Worm (Caenorhabditis elegans) whole organism, L2 larva: ENCODE data around the gene mrps-23.

ENCODE experiments used
- C34F6.9 ChIP-seq: fragments of 150-350 bp; optimal IDR thresholded peaks from 2 replicates; lab custom pipeline; 2014; ENCODE audit warnings: missing biosample characterization, missing genetic modification characterization
- F13H6.1 ChIP-seq: sonication (generic microtip); optimal IDR thresholded peaks from 2 replicates; lab custom pipeline; 2016; ENCODE audit warnings: missing genetic modification characterization, missing compliant biosample characterization
- Y55F3AM.14 ChIP-seq: fragments of 200-800 bp; sonication (Bioruptor generic); optimal IDR thresholded peaks from 2 replicates; lab custom pipeline; 2018; ENCODE audit warnings: mild to moderate bottlenecking, missing genetic modification characterization, missing compliant biosample characterization
- ZK546.5 ChIP-seq: sonication (generic microtip); optimal IDR thresholded peaks from 2 replicates; lab custom pipeline; 2017; ENCODE audit warnings: missing biosample characterization, missing genetic modification characterization
- alr-1 ChIP-seq: fragments of 150-350 bp; optimal IDR thresholded peaks from 2 replicates; lab custom pipeline; 2014; ENCODE audit warnings: missing biosample characterization, missing genetic modification characterization
- ama-1 ChIP-seq: fragments of 150-350 bp; optimal IDR thresholded peaks from 2 replicates; lab custom pipeline; 2018; ENCODE audit warnings: inconsistent platforms
- blmp-1 ChIP-seq: sonication (generic microtip); optimal IDR thresholded peaks from 2 replicates; lab custom pipeline; 2017; ENCODE audit warnings: missing genetic modification characterization, mild to moderate bottlenecking, missing compliant biosample characterization, antibody characterized with exemption, moderate library complexity; ENCODE audit not compliant: insufficient read depth
- ceh-16 ChIP-seq: fragments of 150-350 bp; optimal IDR thresholded peaks from 2 replicates; lab custom pipeline; 2014; ENCODE audit warnings: missing biosample characterization, missing genetic modification characterization
- ceh-82 ChIP-seq: fragments of 150-350 bp; optimal IDR thresholded peaks from 2 replicates; lab custom pipeline; 2014; ENCODE audit warnings: missing biosample characterization, missing genetic modification characterization
- crh-2 ChIP-seq: sonication (generic microtip); optimal IDR thresholded peaks from 2 replicates; lab custom pipeline; 2017; ENCODE audit warnings: missing biosample characterization, missing genetic modification characterization
- dmd-4 ChIP-seq: sonication (generic microtip); optimal IDR thresholded peaks from 2 replicates; lab custom pipeline; 2017; ENCODE audit warnings: missing biosample characterization, missing genetic modification characterization
- elt-1 ChIP-seq: fragments of 150-350 bp; optimal IDR thresholded peaks from 2 replicates; lab custom pipeline; 2014; ENCODE audit warnings: missing biosample characterization, missing genetic modification characterization
- elt-3 ChIP-seq: sonication (generic microtip); optimal IDR thresholded peaks from 2 replicates; lab custom pipeline; 2017; ENCODE audit warnings: missing biosample characterization, missing genetic modification characterization
- fos-1 ChIP-seq: fragments of 150-350 bp; optimal IDR thresholded peaks from 2 replicates; lab custom pipeline; 2014; ENCODE audit warnings: missing biosample characterization, missing genetic modification characterization
- gmeb-1 ChIP-seq: fragments of 150-350 bp; optimal IDR thresholded peaks from 2 replicates; lab custom pipeline; 2014; ENCODE audit warnings: missing biosample characterization, missing genetic modification characterization
- lin-11 ChIP-seq: fragments of 150-350 bp; sonication (generic microtip); optimal IDR thresholded peaks from 2 replicates; lab custom pipeline; 2014; ENCODE audit warnings: missing biosample characterization, missing genetic modification characterization, inconsistent platforms, mixed read lengths
- lin-13 ChIP-seq: fragments of 150-350 bp; optimal IDR thresholded peaks from 2 replicates; lab custom pipeline; 2014; ENCODE audit warnings: missing biosample characterization, missing genetic modification reagents, missing genetic modification characterization
- lin-39 ChIP-seq: fragments of 150-350 bp; optimal IDR thresholded peaks from 2 replicates; lab custom pipeline; 2014; ENCODE audit warnings: missing biosample characterization, missing genetic modification reagents, missing genetic modification characterization
- lsy-2 ChIP-seq, 2 experiments: fragments of 150-350 bp in 1 of 2; sonication (generic microtip) in 1 of 2; optimal IDR thresholded peaks; 2 replicates each; lab custom pipeline; 2014 to 2017; ENCODE audit warnings: missing biosample characterization in 2 of 2, missing genetic modification characterization in 2 of 2
- mab-5 ChIP-seq: fragments of 150-350 bp; optimal IDR thresholded peaks from 2 replicates; lab custom pipeline; 2014; ENCODE audit warnings: missing biosample characterization, missing genetic modification characterization
- mbf-1 ChIP-seq: sonication (generic microtip); optimal IDR thresholded peaks from 2 replicates; lab custom pipeline; 2017; ENCODE audit warnings: missing biosample characterization, missing genetic modification characterization
- mdl-1 ChIP-seq, 2 experiments: fragments of 150-350 bp in 1 of 2; sonication (generic microtip) in 1 of 2; optimal IDR thresholded peaks; 2 replicates each; lab custom pipeline; 2017; ENCODE audit warnings: missing biosample characterization in 2 of 2, missing genetic modification characterization in 2 of 2
- nhr-10 ChIP-seq: sonication (generic microtip); optimal IDR thresholded peaks from 2 replicates; lab custom pipeline; 2017; ENCODE audit warnings: missing biosample characterization, missing genetic modification characterization
- nhr-11 ChIP-seq: fragments of 150-350 bp; optimal IDR thresholded peaks from 2 replicates; lab custom pipeline; 2014; ENCODE audit warnings: missing biosample characterization, missing genetic modification characterization
- nhr-12 ChIP-seq: fragments of 150-350 bp; optimal IDR thresholded peaks from 2 replicates; lab custom pipeline; 2014; ENCODE audit warnings: missing biosample characterization, missing genetic modification characterization
- nhr-129 ChIP-seq: fragments of 150-350 bp; optimal IDR thresholded peaks from 2 replicates; lab custom pipeline; 2014; ENCODE audit warnings: missing biosample characterization, missing genetic modification characterization
- nhr-21 ChIP-seq: fragments of 150-350 bp; optimal IDR thresholded peaks from 2 replicates; lab custom pipeline; 2014; ENCODE audit warnings: missing biosample characterization, missing genetic modification characterization
- nhr-23 ChIP-seq: fragments of 150-350 bp; optimal IDR thresholded peaks from 2 replicates; lab custom pipeline; 2014; ENCODE audit warnings: missing biosample characterization, missing genetic modification reagents, missing genetic modification characterization
- nhr-237 ChIP-seq: fragments of 150-350 bp; optimal IDR thresholded peaks from 2 replicates; lab custom pipeline; 2014; ENCODE audit warnings: missing biosample characterization, missing genetic modification characterization
- nhr-25 ChIP-seq: fragments of 150-350 bp; sonication (generic microtip); optimal IDR thresholded peaks from 3 replicates; lab custom pipeline; 2014; ENCODE audit warnings: missing biosample characterization, missing genetic modification characterization
- nhr-6 ChIP-seq: fragments of 150-350 bp; optimal IDR thresholded peaks from 2 replicates; lab custom pipeline; 2014; ENCODE audit warnings: missing biosample characterization, missing genetic modification characterization
- nhr-77 ChIP-seq: fragments of 150-350 bp; optimal IDR thresholded peaks from 2 replicates; lab custom pipeline; 2014; ENCODE audit warnings: missing biosample characterization, missing genetic modification characterization
- peb-1 ChIP-seq: fragments of 150-350 bp; optimal IDR thresholded peaks from 2 replicates; lab custom pipeline; 2014; ENCODE audit warnings: missing biosample characterization, missing genetic modification characterization
- sem-4 ChIP-seq: fragments of 150-350 bp; optimal IDR thresholded peaks from 2 replicates; lab custom pipeline; 2014; ENCODE audit warnings: missing biosample characterization, missing genetic modification reagents, missing genetic modification characterization
- sma-3 ChIP-seq: sonication (generic microtip); optimal IDR thresholded peaks from 2 replicates; lab custom pipeline; 2016; ENCODE audit warnings: missing genetic modification reagents, missing genetic modification characterization, missing compliant biosample characterization
- sma-9 ChIP-seq, 2 experiments: fragments of 150-350 bp in 1 of 2; sonication (generic microtip) in 1 of 2; optimal IDR thresholded peaks; 2 replicates each; lab custom pipeline; 2014 to 2016; ENCODE audit warnings: missing genetic modification characterization in 2 of 2, mild to moderate bottlenecking in 1 of 2, missing biosample characterization in 1 of 2, missing compliant biosample characterization in 1 of 2, missing genetic modification reagents in 1 of 2, moderate library complexity in 1 of 2
- snpc-4 ChIP-seq: fragments of 150-350 bp; optimal IDR thresholded peaks from 2 replicates; lab custom pipeline; 2014; ENCODE audit warnings: missing biosample characterization, missing genetic modification characterization
- unc-39 ChIP-seq: fragments of 150-350 bp; optimal IDR thresholded peaks from 2 replicates; lab custom pipeline; 2014; ENCODE audit warnings: missing biosample characterization, missing genetic modification characterization
- unc-55 ChIP-seq: fragments of 150-350 bp; sonication (generic microtip); optimal IDR thresholded peaks from 3 replicates; lab custom pipeline; 2014; ENCODE audit warnings: missing biosample characterization, missing genetic modification reagents, missing genetic modification characterization
- unc-62 ChIP-seq: fragments of 150-350 bp; optimal IDR thresholded peaks from 2 replicates; lab custom pipeline; 2014; ENCODE audit warnings: missing biosample characterization, missing genetic modification reagents, missing genetic modification characterization
- zag-1 ChIP-seq: fragments of 150-350 bp; optimal IDR thresholded peaks from 2 replicates; lab custom pipeline; 2014; ENCODE audit warnings: missing biosample characterization, missing genetic modification characterization
- ztf-1 ChIP-seq: fragments of 200-800 bp; sonication (Bioruptor generic); conservative IDR thresholded peaks from 2 replicates; pipeline ENCODE4 v1.3.6; 2022; ENCODE audit warnings: missing genetic modification characterization, missing compliant biosample characterization
- ztf-4 ChIP-seq: fragments of 150-350 bp; optimal IDR thresholded peaks from 2 replicates; lab custom pipeline; 2014; ENCODE audit warnings: missing biosample characterization, missing genetic modification characterization

The mrps-23 gene

DNA sequence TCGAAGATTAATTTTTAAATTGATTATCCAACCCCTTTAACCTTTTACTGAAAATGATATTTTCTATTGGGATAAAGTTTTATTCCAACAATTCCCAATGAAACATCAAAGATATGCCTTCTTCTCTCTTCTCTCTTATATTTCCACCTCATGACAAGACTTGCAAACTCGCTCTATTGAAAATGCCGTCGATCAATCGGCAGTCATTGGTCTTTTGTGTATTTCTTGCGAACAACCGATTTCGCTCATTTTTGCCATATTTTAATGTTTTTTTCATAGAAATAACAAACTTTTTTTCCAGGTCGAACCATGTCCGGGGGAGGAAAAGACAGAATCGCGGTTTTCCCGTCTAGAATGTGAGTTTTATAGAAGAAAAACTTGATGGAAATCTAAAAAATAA lies 15.7 kb downstream of the mrps-23 start, which contains the start of gene vha-14:
vha-14 (plus strand) TSS at position 302 of the 400 bp plus-strand sequence.
- TF ChIP-seq nhr-77 (tag; lab: Kevin White, UChicago) (no peak), unc-55 (GFP tag; lab: Kevin White, UChicago) (peak; percentile 64), lsy-2 (tag; optimal IDR thresholded peaks at IDR 0.05; lab: Kevin White, UChicago) (peak in 1 of 2 experiments; percentile 71), nhr-25 (peak; percentile 9), Y55F3AM.14 (GFP tag; lab: Kevin White, UChicago) (no peak), blmp-1 (tag; lab: Kevin White, UChicago) (no peak), elt-3 (no peak), C34F6.9 (peak; percentile 81), sma-9 (GFP tag; optimal IDR thresholded peaks at IDR 0.05; lab: Kevin White, UChicago) (no peak), sma-9 (tag; optimal IDR thresholded peaks at IDR 0.05; lab: Kevin White, UChicago) (no peak), elt-1 (tag; lab: Kevin White, UChicago) (no peak), nhr-129 (tag; lab: Kevin White, UChicago) (peak; percentile 74), F13H6.1 (tag; lab: Kevin White, UChicago) (no peak), nhr-11 (no peak), nhr-6 (tag; lab: Kevin White, UChicago) (no peak), sma-3 (GFP tag; lab: Kevin White, UChicago) (peak; percentile 4), snpc-4 (tag; lab: Kevin White, UChicago) (peak; percentile 31), nhr-23 (tag; lab: Kevin White, UChicago) (no peak), fos-1 (tag; lab: Kevin White, UChicago) (peak; percentile 60), crh-2 (tag; lab: Kevin White, UChicago) (peak; percentile 87), lin-13 (no peak), mab-5 (no peak), unc-62 (no peak), ama-1 (lab: Kevin White, UChicago) (peak; percentile 20), nhr-12 (tag; lab: Kevin White, UChicago) (no peak), nhr-237 (tag; lab: Kevin White, UChicago) (no peak), gmeb-1 (tag; lab: Kevin White, UChicago) (no peak), mbf-1 (tag; lab: Kevin White, UChicago) (no peak), ceh-16 (tag; lab: Kevin White, UChicago) (no peak), ceh-82 (tag; lab: Kevin White, UChicago) (no peak), ztf-1 (GFP tag; lab: Robert Waterston, UW) (no peak), sem-4 (tag; lab: Kevin White, UChicago) (no peak), ZK546.5 (tag; lab: Kevin White, UChicago) (no peak), nhr-21 (tag; lab: Kevin White, UChicago) (peak; percentile 9), dmd-4 (tag; lab: Kevin White, UChicago) (no peak), ztf-4 (tag; lab: Kevin White, UChicago) (peak; percentile 20), peb-1 (tag; lab: Kevin White, UChicago) (no peak), mdl-1 (tag; optimal IDR thresholded peaks at IDR 0.05; lab: Kevin White, UChicago) (no peak), lin-39 (tag; lab: Kevin White, UChicago) (no peak)

DNA sequence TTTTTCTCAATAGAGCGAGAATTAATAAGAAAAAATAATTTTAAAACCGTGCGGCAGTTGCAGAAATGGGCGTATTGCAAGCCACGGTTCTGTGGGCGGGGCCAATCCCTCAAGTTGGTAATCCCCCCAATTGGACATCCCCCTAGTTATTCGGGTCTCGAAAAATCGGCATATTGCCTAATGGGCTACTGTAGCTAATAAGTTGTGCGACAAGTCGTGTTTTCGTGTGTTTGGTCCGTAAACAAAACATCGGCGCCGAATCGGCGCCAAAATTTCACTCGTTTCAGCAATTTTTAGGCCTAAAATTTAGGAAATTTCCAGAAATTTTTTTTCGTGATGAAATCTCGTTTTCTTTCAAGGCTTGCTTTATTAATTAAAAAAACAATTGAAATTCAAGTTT lies 19.1 kb downstream of the mrps-23 start:
- TF ChIP-seq lsy-2 (tag; optimal IDR thresholded peaks at IDR 0.05; lab: Kevin White, UChicago) (no peak), nhr-237 (tag; lab: Kevin White, UChicago) (no peak), sma-9 (GFP tag; optimal IDR thresholded peaks at IDR 0.05; lab: Kevin White, UChicago) (no peak), sma-9 (tag; optimal IDR thresholded peaks at IDR 0.05; lab: Kevin White, UChicago) (no peak), nhr-129 (tag; lab: Kevin White, UChicago) (no peak), crh-2 (tag; lab: Kevin White, UChicago) (no peak), alr-1 (no peak), unc-39 (tag; lab: Kevin White, UChicago) (no peak), mbf-1 (tag; lab: Kevin White, UChicago) (no peak), ztf-1 (GFP tag; lab: Robert Waterston, UW) (no peak), nhr-25 (no peak), lin-11 (tag; lab: Kevin White, UChicago) (no peak), zag-1 (tag; lab: Kevin White, UChicago) (no peak), fos-1 (tag; lab: Kevin White, UChicago) (no peak), elt-3 (no peak), nhr-10 (tag; lab: Kevin White, UChicago) (no peak), sma-3 (GFP tag; lab: Kevin White, UChicago) (no peak), nhr-23 (tag; lab: Kevin White, UChicago) (no peak)
- TF ChIP-seq, all 48 proteins: peak for 0
